Fruit fly (Drosophila melanogaster): ENCODE measurements around the gene Arl8.

The Arl8 gene

DNA sequence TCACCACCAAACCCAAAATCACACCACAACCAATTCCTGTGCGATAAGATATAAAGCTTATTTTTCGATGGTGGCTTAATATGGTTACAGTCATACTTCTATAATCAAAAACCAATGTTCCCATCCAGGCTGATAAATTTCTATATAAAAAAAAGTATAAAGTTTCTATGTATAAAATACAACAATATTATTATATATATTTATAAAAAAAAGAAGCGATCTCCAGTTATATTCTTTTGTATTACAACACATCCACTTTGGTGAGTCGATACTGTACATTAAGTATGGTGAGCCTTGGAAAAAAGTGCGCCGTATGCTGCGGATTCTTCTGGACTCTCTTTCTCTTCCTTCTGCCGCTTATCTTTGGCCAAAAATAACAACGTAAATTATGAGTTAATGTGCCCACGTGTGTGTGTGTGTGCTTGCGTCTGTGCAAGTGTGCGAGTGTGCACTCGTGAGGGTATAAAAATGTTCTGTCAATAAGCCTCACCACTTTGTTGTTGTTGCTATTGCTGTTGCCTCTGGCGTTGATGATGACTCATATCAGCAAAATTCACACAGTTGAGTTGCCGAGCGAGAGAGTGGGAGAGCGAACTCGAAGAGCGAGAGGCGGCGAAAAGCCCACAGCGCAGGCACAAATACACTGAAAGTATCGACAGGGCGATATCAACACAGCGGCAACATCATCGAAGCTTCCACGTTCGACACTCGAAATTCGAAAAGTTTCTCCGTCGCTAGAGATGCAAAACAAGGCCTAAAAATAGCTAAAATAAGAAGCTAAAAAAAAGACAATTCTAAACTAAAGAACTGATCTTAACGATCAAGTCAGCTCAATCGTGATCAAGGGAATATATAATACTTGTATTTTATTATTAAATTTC lies 6.7 kb upstream of the Arl8 start:
- TF ChIP-seq Eip93F (GFP tag; optimal IDR thresholded peaks at IDR 0.05): peak; percentile 86
- peak; percentile 49 for TF ChIP-seq CG6854 (GFP tag; optimal IDR thresholded peaks at IDR 0.05)
- peak; percentile 62 for TF ChIP-seq CG3032 (tag; optimal IDR thresholded peaks at IDR 0.05)
- no peak for TF ChIP-seq fd85E (GFP tag; optimal IDR thresholded peaks at IDR 0.05)
- TF ChIP-seq Eip78C (GFP tag): peak; percentile 97
- TF ChIP-seq Lpt (GFP tag; optimal IDR thresholded peaks at IDR 0.05): no peak
- TF ChIP-seq CG6276 (GFP tag; optimal IDR thresholded peaks at IDR 0.05): peak; percentile 72
- TF ChIP-seq CG11762 (GFP tag; optimal IDR thresholded peaks at IDR 0.05; ENCODE audit: insufficient read depth): peak; percentile 19
- peak; percentile 73 for TF ChIP-seq Sox102F (GFP tag; optimal IDR thresholded peaks at IDR 0.05)
- TF ChIP-seq Eip75B (GFP tag; optimal IDR thresholded peaks at IDR 0.05): peak; percentile 75
- TF ChIP-seq Smox (GFP tag; optimal IDR thresholded peaks at IDR 0.05): peak; percentile 76
- no peak for TF ChIP-seq fd59A (GFP tag; optimal IDR thresholded peaks at IDR 0.05)
- TF ChIP-seq Blimp-1 (GFP tag; optimal IDR thresholded peaks at IDR 0.05): peak; percentile 67
- TF ChIP-seq Sox14 (GFP tag; optimal IDR thresholded peaks at IDR 0.05): peak; percentile 54
- peak; percentile 71 for TF ChIP-seq Ets96B (tag; optimal IDR thresholded peaks at IDR 0.05)
- TF ChIP-seq CG34406 (GFP tag; optimal IDR thresholded peaks at IDR 0.05): peak; percentile 87
- TF ChIP-seq topi (GFP tag; optimal IDR thresholded peaks at IDR 0.05): peak; percentile 87
- peak; percentile 43; the same call in 1 of the 3 replicates for TF ChIP-seq CG6163 (GFP tag; IDR thresholded peaks at IDR 0.05)
- TF ChIP-seq ss (GFP tag; optimal IDR thresholded peaks at IDR 0.05): peak; percentile 42 to 46
- peak; percentile 78 for TF ChIP-seq Met (GFP tag; optimal IDR thresholded peaks at IDR 0.05)
- TF ChIP-seq Hr38 (GFP tag; optimal IDR thresholded peaks at IDR 0.05): no peak
- TF ChIP-seq CG1621 (tag; optimal IDR thresholded peaks at IDR 0.05): peak; percentile 34
- TF ChIP-seq CG3919 (GFP tag; optimal IDR thresholded peaks at IDR 0.05): peak; percentile 79
- no peak for TF ChIP-seq CG11294 (GFP tag; IDR thresholded peaks at IDR 0.05)
- peak; percentile 73 for TF ChIP-seq CG10631 (GFP tag; optimal IDR thresholded peaks at IDR 0.05)
- peak; percentile 59 for TF ChIP-seq dac (GFP tag; optimal IDR thresholded peaks at IDR 0.05)
- peak; percentile 68 for TF ChIP-seq CG11902 (GFP tag; optimal IDR thresholded peaks at IDR 0.05)
- peak; percentile 60 for TF ChIP-seq dsx (GFP tag; optimal IDR thresholded peaks at IDR 0.05; ENCODE audit: poor library complexity, severe bottlenecking)
- peak; percentile 53 for TF ChIP-seq CG16779 (tag; optimal IDR thresholded peaks at IDR 0.05)
- peak; percentile 86 for TF ChIP-seq CG32006 (GFP tag; optimal IDR thresholded peaks at IDR 0.05)
- peak; percentile 54 for TF ChIP-seq Hr39 (GFP tag; optimal IDR thresholded peaks at IDR 0.05)
- peak; percentile 71 for TF ChIP-seq CG15336 (GFP tag; IDR thresholded peaks at IDR 0.05)
- peak; percentile 95 for TF ChIP-seq fkh (GFP tag; optimal IDR thresholded peaks at IDR 0.05)
- peak; percentile 78 for TF ChIP-seq CG4318 (GFP tag; optimal IDR thresholded peaks at IDR 0.05)
- peak; percentile 72 for TF ChIP-seq CG6792 (GFP tag; optimal IDR thresholded peaks at IDR 0.05)
- peak; percentile 68 for TF ChIP-seq cyc (GFP tag; optimal IDR thresholded peaks at IDR 0.05)
- TF ChIP-seq spab (GFP tag; optimal IDR thresholded peaks at IDR 0.05): peak; percentile 54
- peak; percentile 81 for TF ChIP-seq CG8632 (GFP tag; optimal IDR thresholded peaks at IDR 0.05)
- TF ChIP-seq svp (GFP tag): peak; percentile 93
- TF ChIP-seq acj6 (GFP tag; optimal IDR thresholded peaks at IDR 0.05): peak; percentile 80
- TF ChIP-seq CG31627 (GFP tag; optimal IDR thresholded peaks at IDR 0.05): peak; percentile 62
- TF ChIP-seq CG10669 (GFP tag; optimal IDR thresholded peaks at IDR 0.05): peak; percentile 59
- peak; percentile 63 for TF ChIP-seq OdsH (GFP tag; optimal IDR thresholded peaks at IDR 0.05)
- TF ChIP-seq CG7368 (GFP tag; optimal IDR thresholded peaks at IDR 0.05): peak; percentile 60
- TF ChIP-seq Ets21C (GFP tag; optimal IDR thresholded peaks at IDR 0.05): peak; percentile 34
- peak; percentile 77 for TF ChIP-seq achi (GFP tag; optimal IDR thresholded peaks at IDR 0.05)
- peak; percentile 79 for TF ChIP-seq vri (GFP tag; optimal IDR thresholded peaks at IDR 0.05)
- TF ChIP-seq CG9139 (GFP tag; optimal IDR thresholded peaks at IDR 0.05): peak; percentile 6
- peak; percentile 82 for TF ChIP-seq Hr4 (GFP tag; optimal IDR thresholded peaks at IDR 0.05)
- TF ChIP-seq net (GFP tag; optimal IDR thresholded peaks at IDR 0.05): peak; percentile 60
